Fruit fly (Drosophila melanogaster): ENCODE results near the gene CG1113.

CG1113 gene

dm6 chr3R:5263311-5264250, 10.6 kb downstream of the CG1113 start (continued):
- peak; percentile 28 for TF ChIP-seq pum (GFP tag; optimal IDR thresholded peaks at IDR 0.05)
- peak; percentile 8 for TF ChIP-seq zfh2 (GFP tag; optimal IDR thresholded peaks at IDR 0.05)
- peak; percentile 85 for TF ChIP-seq CG9817 (tag; optimal IDR thresholded peaks at IDR 0.05)
- TF ChIP-seq CG8765 (GFP tag; IDR thresholded peaks at IDR 0.05): no peak
- peak; percentile 2 for TF ChIP-seq CG7786 (GFP tag; optimal IDR thresholded peaks at IDR 0.05)
- TF ChIP-seq CG2875 (GFP tag; optimal IDR thresholded peaks at IDR 0.05): peak; percentile 73
- TF ChIP-seq ham (GFP tag; IDR thresholded peaks at IDR 0.05): no peak; the same call in 1 of the 2 replicates
- peak; percentile 80 for TF ChIP-seq NfI (GFP tag; optimal IDR thresholded peaks at IDR 0.05)
- peak; percentile 91 for TF ChIP-seq CG2712 (tag; optimal IDR thresholded peaks at IDR 0.05)
- 0 out of 2 replicates have a peak, but pooled peaks have one; percentile 46 for TF ChIP-seq hbn (GFP tag; IDR thresholded peaks at IDR 0.05; ENCODE audit: partially characterized antibody)
- TF ChIP-seq CG14667 (GFP tag; IDR thresholded peaks at IDR 0.05): no peak; the same call in 1 of the 2 replicates
- TF ChIP-seq CG10543 (GFP tag; optimal IDR thresholded peaks at IDR 0.05): peak; percentile 89
- peak; percentile 22 for TF ChIP-seq Usf (GFP tag; optimal IDR thresholded peaks at IDR 0.05)
- no peak for TF ChIP-seq CG1832 (GFP tag; optimal IDR thresholded peaks at IDR 0.05)
- TF ChIP-seq pho (GFP tag; optimal IDR thresholded peaks at IDR 0.05): no peak
- TF ChIP-seq fd64A (GFP tag; optimal IDR thresholded peaks at IDR 0.05): no peak
- TF ChIP-seq CG3281 (GFP tag; optimal IDR thresholded peaks at IDR 0.05): peak; percentile 91
- peak; percentile 93 for TF ChIP-seq CG11504 (tag; optimal IDR thresholded peaks at IDR 0.05)
- TF ChIP-seq CG12071 (GFP tag; optimal IDR thresholded peaks at IDR 0.05): peak; percentile 55
- peak; percentile 82 for TF ChIP-seq gcm (GFP tag; optimal IDR thresholded peaks at IDR 0.05)
- TF ChIP-seq CG10431 (GFP tag; optimal IDR thresholded peaks at IDR 0.05): peak; percentile 13
- TF ChIP-seq hkb (optimal IDR thresholded peaks at IDR 0.05): no peak
- TF ChIP-seq hkb (GFP tag; IDR thresholded peaks at IDR 0.05): peak; percentile 68
- peak; percentile 50 for TF ChIP-seq oc (tag; optimal IDR thresholded peaks at IDR 0.05)
- no peak for TF ChIP-seq zen2 (GFP tag; IDR thresholded peaks at IDR 0.05; ENCODE audit: partially characterized antibody)
- peak; percentile 10 for TF ChIP-seq mam (GFP tag; optimal IDR thresholded peaks at IDR 0.05)
- TF ChIP-seq nerfin-2 (GFP tag; IDR thresholded peaks at IDR 0.05; ENCODE audit: partially characterized antibody): no peak
- no peak for TF ChIP-seq Atf-2 (GFP tag; optimal IDR thresholded peaks at IDR 0.05)
- peak; percentile 83 for TF ChIP-seq ftz-f1 (GFP tag; optimal IDR thresholded peaks at IDR 0.05)
- TF ChIP-seq CG33213 (GFP tag; optimal IDR thresholded peaks at IDR 0.05): no peak
- 0 out of 2 replicates have a peak, but pooled peaks have one; percentile 23 for TF ChIP-seq CG11085 (GFP tag; IDR thresholded peaks at IDR 0.05)
- peak; percentile 32 for TF ChIP-seq rib (GFP tag; IDR thresholded peaks at IDR 0.05)
- TF ChIP-seq CG42726 (GFP tag; IDR thresholded peaks at IDR 0.05; ENCODE audit: partially characterized antibody): no peak
- TF ChIP-seq CG34376 (GFP tag; optimal IDR thresholded peaks at IDR 0.05): no peak
- TF ChIP-seq CG3065 (GFP tag; optimal IDR thresholded peaks at IDR 0.05): peak; percentile 35
- TF ChIP-seq CG1647 (GFP tag; optimal IDR thresholded peaks at IDR 0.05): no peak
- TF ChIP-seq CG6854 (GFP tag; optimal IDR thresholded peaks at IDR 0.05): peak; percentile 89
- TF ChIP-seq stwl (tag; optimal IDR thresholded peaks at IDR 0.05): no peak
- TF ChIP-seq bbx (GFP tag; IDR thresholded peaks at IDR 0.05; ENCODE audit: partially characterized antibody): peak; percentile 45
- TF ChIP-seq CG13287 (GFP tag; IDR thresholded peaks at IDR 0.05; ENCODE audit: partially characterized antibody): peak; percentile 39; the same call in 1 of the 2 replicates
- no peak for TF ChIP-seq CG12744 (GFP tag; optimal IDR thresholded peaks at IDR 0.05)
- TF ChIP-seq HLH3B (GFP tag; IDR thresholded peaks at IDR 0.05): peak; percentile 76
- peak; percentile 66 for TF ChIP-seq ara (GFP tag; IDR thresholded peaks at IDR 0.05)
- peak; percentile 54 for TF ChIP-seq Chrac-16 (GFP tag; optimal IDR thresholded peaks at IDR 0.05)
- TF ChIP-seq Dek (tag; optimal IDR thresholded peaks at IDR 0.05): peak; percentile 78
- no peak for TF ChIP-seq repo (GFP tag; optimal IDR thresholded peaks at IDR 0.05)
- TF ChIP-seq CG4360 (GFP tag; IDR thresholded peaks at IDR 0.05): 0 out of 2 replicates have a peak, but pooled peaks have one; percentile 24
- TF ChIP-seq CG13775 (GFP tag; optimal IDR thresholded peaks at IDR 0.05): peak; percentile 88

Measured in whole organism, embryonic.